Worm (Caenorhabditis elegans) whole organism, L4 larva: ENCODE measurements around the gene fbxa-181.

Source experiments
- F10B5.3 ChIP-seq: sonication (generic microtip); optimal IDR thresholded peaks from 2 replicates; lab custom pipeline; 2016; ENCODE audit warnings: mild to moderate bottlenecking, missing genetic modification characterization, missing compliant biosample characterization
- F26F4.8 ChIP-seq: fragments of 200-800 bp; sonication (Bioruptor generic); conservative IDR thresholded peaks from 2 replicates; pipeline ENCODE4 v1.3.6; 2022; ENCODE audit warnings: missing genetic modification characterization, missing compliant biosample characterization
- Y75B8A.6 ChIP-seq: fragments of 200-800 bp; sonication (Bioruptor generic); IDR thresholded peaks from 2 replicates; pipeline ENCODE4 v1.3.6; 2022; ENCODE audit warnings: missing genetic modification reagents, missing genetic modification characterization, missing compliant biosample characterization
- ZK337.2 ChIP-seq: fragments of 200-800 bp; sonication (Bioruptor generic); IDR thresholded peaks from 2 replicates; pipeline ENCODE4 v1.3.6; 2022; ENCODE audit warnings: missing genetic modification reagents, missing genetic modification characterization, missing compliant biosample characterization
- aly-2 ChIP-seq: sonication (generic microtip); optimal IDR thresholded peaks from 2 replicates; lab custom pipeline; 2018; ENCODE audit warnings: missing biosample characterization, missing genetic modification characterization
- arid-1 ChIP-seq: fragments of 200-800 bp; sonication (Bioruptor generic); conservative IDR thresholded peaks from 2 replicates; pipeline ENCODE4 v1.3.6; 2022; ENCODE audit warnings: missing genetic modification reagents, missing genetic modification characterization, missing compliant biosample characterization
- ceh-28 ChIP-seq: fragments of 150-350 bp; optimal IDR thresholded peaks from 2 replicates; lab custom pipeline; 2014; ENCODE audit warnings: missing biosample characterization, missing genetic modification reagents, missing genetic modification characterization
- ceh-32 ChIP-seq: sonication (generic microtip); optimal IDR thresholded peaks from 2 replicates; lab custom pipeline; 2016; ENCODE audit warnings: mild to moderate bottlenecking, missing genetic modification characterization, missing compliant biosample characterization; ENCODE audit not compliant: poor library complexity
- ces-1 ChIP-seq: fragments of 150-350 bp; sonication (generic microtip); optimal IDR thresholded peaks from 4 replicates; lab custom pipeline; 2014; ENCODE audit warnings: missing biosample characterization, missing genetic modification reagents, missing genetic modification characterization
- daf-16 ChIP-seq, 3 experiments: sonication (generic microtip); optimal IDR thresholded peaks; 2 replicates each; lab custom pipeline; 2016 to 2017; ENCODE audit warnings: missing genetic modification characterization in 3 of 3, missing genetic modification reagents in 3 of 3, mild to moderate bottlenecking in 2 of 3, missing compliant biosample characterization in 2 of 3, missing biosample characterization in 1 of 3, moderate library complexity in 1 of 3
- daf-8 ChIP-seq: fragments of 200-800 bp; sonication (Bioruptor generic); IDR thresholded peaks from 2 replicates; pipeline ENCODE4 v1.3.6; 2022; ENCODE audit warnings: missing genetic modification characterization, missing compliant biosample characterization
- dmd-6 ChIP-seq: fragments of 200-800 bp; sonication (Bioruptor generic); IDR thresholded peaks from 2 replicates; pipeline ENCODE4 v1.3.6; 2022; ENCODE audit warnings: missing genetic modification reagents, missing genetic modification characterization, missing compliant biosample characterization
- dmd-8 ChIP-seq: fragments of 200-800 bp; sonication (Bioruptor generic); IDR thresholded peaks from 2 replicates; pipeline ENCODE4 v1.3.6; 2022; ENCODE audit warnings: missing genetic modification characterization, missing compliant biosample characterization
- dmd-9 ChIP-seq: fragments of 200-800 bp; sonication (Bioruptor generic); IDR thresholded peaks from 2 replicates; pipeline ENCODE4 v1.3.6; 2022; ENCODE audit warnings: missing genetic modification reagents, missing genetic modification characterization, missing compliant biosample characterization
- dpl-1 ChIP-seq: fragments of 150-350 bp; optimal IDR thresholded peaks from 2 replicates; lab custom pipeline; 2014; ENCODE audit warnings: missing biosample characterization, missing genetic modification reagents, missing genetic modification characterization
- dve-1 ChIP-seq: sonication (generic microtip); optimal IDR thresholded peaks from 2 replicates; lab custom pipeline; 2017; ENCODE audit warnings: antibody characterized with exemption, mild to moderate bottlenecking, missing genetic modification characterization, missing compliant biosample characterization; ENCODE audit not compliant: insufficient read depth
- hif-1 ChIP-seq, 2 experiments: sonication (generic microtip); optimal IDR thresholded peaks; 2 replicates each; lab custom pipeline; 2016 to 2017; ENCODE audit warnings: missing compliant biosample characterization in 2 of 2, missing genetic modification characterization in 2 of 2, missing genetic modification reagents in 2 of 2, missing genotype in 2 of 2, mild to moderate bottlenecking in 1 of 2
- hlh-11 ChIP-seq: fragments of 200-800 bp; sonication (Bioruptor generic); optimal IDR thresholded peaks from 2 replicates; lab custom pipeline; 2018; ENCODE audit warnings: mild to moderate bottlenecking, missing genetic modification characterization, missing compliant biosample characterization
- hmg-1.1 ChIP-seq: fragments of 200-800 bp; sonication (Bioruptor generic); IDR thresholded peaks from 2 replicates; pipeline ENCODE4 v1.3.6; 2022; ENCODE audit warnings: missing genetic modification reagents, missing genetic modification characterization, missing compliant biosample characterization
- lin-1 ChIP-seq: fragments of 200-800 bp; sonication (Bioruptor generic); IDR thresholded peaks from 2 replicates; pipeline ENCODE4 v1.3.6; 2022; ENCODE audit warnings: missing genetic modification reagents, missing genetic modification characterization, missing compliant biosample characterization
- lin-29 ChIP-seq: fragments of 200-800 bp; sonication (Bioruptor generic); IDR thresholded peaks from 2 replicates; pipeline ENCODE4 v1.3.6; 2022; ENCODE audit warnings: missing genetic modification reagents, missing genetic modification characterization, missing compliant biosample characterization
- madf-9 ChIP-seq: fragments of 200-800 bp; sonication (Bioruptor generic); conservative IDR thresholded peaks from 2 replicates; pipeline ENCODE4 v1.3.6; 2022; ENCODE audit warnings: missing genetic modification reagents, missing genetic modification characterization, missing compliant biosample characterization
- mes-2 ChIP-seq: sonication (generic microtip); optimal IDR thresholded peaks from 2 replicates; lab custom pipeline; 2016; ENCODE audit warnings: missing genotype, mild to moderate bottlenecking, missing genetic modification characterization, missing compliant biosample characterization; ENCODE audit not compliant: poor library complexity, severe bottlenecking
- mxl-2 ChIP-seq: fragments of 200-800 bp; sonication (Bioruptor generic); conservative IDR thresholded peaks from 2 replicates; pipeline ENCODE4 v1.3.6; 2022; ENCODE audit warnings: missing genetic modification reagents, missing genetic modification characterization, missing compliant biosample characterization
- mxl-3 ChIP-seq: fragments of 200-800 bp; sonication (Bioruptor generic); optimal IDR thresholded peaks from 2 replicates; lab custom pipeline; 2018; ENCODE audit warnings: mild to moderate bottlenecking, missing genetic modification characterization, missing compliant biosample characterization
- nhr-102 ChIP-seq: sonication (generic microtip); optimal IDR thresholded peaks from 2 replicates; lab custom pipeline; 2016; ENCODE audit warnings: mild to moderate bottlenecking, missing genetic modification characterization, moderate library complexity, missing compliant biosample characterization
- nhr-111 ChIP-seq: fragments of 200-800 bp; sonication (Bioruptor generic); optimal IDR thresholded peaks from 2 replicates; lab custom pipeline; 2018; ENCODE audit warnings: mild to moderate bottlenecking, missing genetic modification characterization, missing compliant biosample characterization
- nhr-28 ChIP-seq: fragments of 150-350 bp; optimal IDR thresholded peaks from 2 replicates; lab custom pipeline; 2014; ENCODE audit warnings: missing biosample characterization, missing genetic modification characterization
- nhr-42 ChIP-seq: fragments of 200-800 bp; sonication (Bioruptor generic); IDR thresholded peaks from 2 replicates; pipeline ENCODE4 v1.3.6; 2022; ENCODE audit warnings: missing genetic modification characterization, missing compliant biosample characterization
- nhr-6 ChIP-seq: fragments of 150-350 bp; optimal IDR thresholded peaks from 2 replicates; lab custom pipeline; 2014; ENCODE audit warnings: missing biosample characterization, missing genetic modification characterization
- nhr-76 ChIP-seq: fragments of 150-350 bp; optimal IDR thresholded peaks from 2 replicates; lab custom pipeline; 2014; ENCODE audit warnings: missing biosample characterization, missing genetic modification characterization
- pqm-1 ChIP-seq: sonication (generic microtip); optimal IDR thresholded peaks from 2 replicates; lab custom pipeline; 2017; ENCODE audit warnings: missing biosample characterization, missing genetic modification characterization
- rbr-2 ChIP-seq: sonication (generic microtip); optimal IDR thresholded peaks from 2 replicates; lab custom pipeline; 2016; ENCODE audit warnings: missing genotype, missing genetic modification characterization, missing compliant biosample characterization
- snpc-4 ChIP-seq: fragments of 150-350 bp; optimal IDR thresholded peaks from 2 replicates; lab custom pipeline; 2014; ENCODE audit warnings: missing biosample characterization, missing genetic modification characterization
- unc-62 ChIP-seq, 3 experiments: fragments of 150-350 bp in 1 of 3; sonication (generic microtip); optimal IDR thresholded peaks in 2 of 3; peaks in 1 of 3; 1 replicate in 1 of 3; 2 replicates in 2 of 3; lab custom pipeline; 2014 to 2017; ENCODE audit warnings: missing biosample characterization in 3 of 3, missing genetic modification characterization in 3 of 3, missing genetic modification reagents in 3 of 3, missing genotype in 1 of 3
- vab-7 ChIP-seq: fragments of 200-800 bp; sonication (Bioruptor generic); IDR thresholded peaks from 2 replicates; pipeline ENCODE4 v1.3.6; 2022; ENCODE audit warnings: missing genetic modification reagents, missing genetic modification characterization, missing compliant biosample characterization

fbxa-181 gene

ce11 chrV:13715223-13715686 is 10.4 kb upstream of the fbxa-181 start, which contains the start of gene zipt-9 (continued):
- no peak for TF ChIP-seq ceh-32
- TF ChIP-seq madf-9 (GFP tag; lab: Robert Waterston, UW), result peak; percentile 47; the same call in 1 of the 2 replicates

DNA sequence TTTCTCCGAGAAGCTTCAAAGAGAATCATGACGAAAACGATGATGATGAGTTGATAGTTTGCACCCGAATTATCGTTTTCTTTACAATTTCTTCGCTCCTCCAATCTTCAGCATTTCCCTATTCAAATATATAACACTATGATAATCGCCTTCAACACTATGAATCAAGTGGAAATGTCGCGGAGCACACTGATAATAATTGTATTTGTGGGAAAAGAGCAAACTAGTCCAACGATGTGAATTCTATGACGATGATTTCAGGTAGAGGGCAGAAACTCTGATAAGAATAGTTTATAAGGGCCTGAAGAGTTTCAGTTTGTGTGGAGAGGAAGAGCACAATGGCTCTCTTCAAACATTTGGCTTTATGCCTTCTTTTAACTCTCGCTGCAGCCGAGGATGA is 9.1 kb upstream of the fbxa-181 start, which contains the start of gene T01D3.6:
Gene T01D3.6 (plus strand): TSS at position 294 of the 400 bp plus-strand sequence.
- peak; percentile 87 for TF ChIP-seq pqm-1
- no peak for TF ChIP-seq aly-2
- TF ChIP-seq hlh-11, result peak; percentile 52
- TF ChIP-seq hmg-1.1 (GFP tag; lab: Robert Waterston, UW), result no peak
- TF ChIP-seq dmd-6 (GFP tag; lab: Robert Waterston, UW), result peak; percentile 64
- peak in 1 of 2 experiments; percentile 95 for TF ChIP-seq unc-62 (GFP tag; optimal IDR thresholded peaks at IDR 0.05 in 1 of 2; lab: Kevin White, UChicago)
- no peak for TF ChIP-seq unc-62 (tag; optimal IDR thresholded peaks at IDR 0.05; lab: Kevin White, UChicago)
- no peak for TF ChIP-seq ZK337.2 (GFP tag; lab: Robert Waterston, UW)
- no peak for TF ChIP-seq dmd-8 (GFP tag; lab: Robert Waterston, UW)
- TF ChIP-seq vab-7 (GFP tag; lab: Robert Waterston, UW), result no peak
- peak; percentile 52 for TF ChIP-seq nhr-28 (tag; lab: Kevin White, UChicago)
- peak; percentile 90 for TF ChIP-seq nhr-6 (tag; lab: Kevin White, UChicago)
- no peak for TF ChIP-seq nhr-102
- TF ChIP-seq F26F4.8 (GFP tag; lab: Robert Waterston, UW), result no peak
- TF ChIP-seq lin-29 (GFP tag; lab: Robert Waterston, UW), result no peak
- TF ChIP-seq mes-2 (tag; lab: Kevin White, UChicago), result peak; percentile 24
- no peak for TF ChIP-seq daf-16 (GFP tag; optimal IDR thresholded peaks at IDR 0.05; lab: Kevin White, UChicago)
- TF ChIP-seq daf-16 (tag; optimal IDR thresholded peaks at IDR 0.05; lab: Kevin White, UChicago), result peak; percentile 43
- TF ChIP-seq ceh-28 (tag; lab: Kevin White, UChicago), result no peak

- TF ChIP-seq F10B5.3 (tag; lab: Kevin White, UChicago) (no peak), dmd-9 (GFP tag; lab: Robert Waterston, UW) (no peak), mxl-3 (GFP tag; lab: Kevin White, UChicago) (no peak), dve-1 (tag; lab: Kevin White, UChicago) (no peak), nhr-76 (tag; lab: Kevin White, UChicago) (no peak), nhr-111 (GFP tag; lab: Kevin White, UChicago) (no peak), snpc-4 (tag; lab: Kevin White, UChicago) (no peak), hif-1 (tag; optimal IDR thresholded peaks at IDR 0.05; lab: Kevin White, UChicago) (no peak), dpl-1 (GFP tag; lab: Kevin White, UChicago) (no peak), aly-2 (no peak), rbr-2 (tag; lab: Kevin White, UChicago) (no peak), lin-1 (no peak), arid-1 (GFP tag; lab: Robert Waterston, UW) (no peak), mxl-2 (no peak), ceh-32 (no peak), Y75B8A.6 (GFP tag; lab: Robert Waterston, UW) (no peak), ces-1 (GFP tag; lab: Kevin White, UChicago) (no peak), daf-8 (no peak), nhr-42 (GFP tag; lab: Robert Waterston, UW) (no peak)
- TF ChIP-seq, all 104 proteins: peak for 0
Observed at ce11 chrV:13724781-13725180, 893 bp upstream of the fbxa-181 start, which contains the start of gene F35E12.2. TSS of gene F35E12.2 (minus strand) at chrV:13724881.
